Fruit fly (Drosophila melanogaster): ENCODE results near the gene Sirup.
A peak's percentile ranks its signal among the peaks of the same experiment; 100 is the strongest.

The Sirup gene

DNA sequence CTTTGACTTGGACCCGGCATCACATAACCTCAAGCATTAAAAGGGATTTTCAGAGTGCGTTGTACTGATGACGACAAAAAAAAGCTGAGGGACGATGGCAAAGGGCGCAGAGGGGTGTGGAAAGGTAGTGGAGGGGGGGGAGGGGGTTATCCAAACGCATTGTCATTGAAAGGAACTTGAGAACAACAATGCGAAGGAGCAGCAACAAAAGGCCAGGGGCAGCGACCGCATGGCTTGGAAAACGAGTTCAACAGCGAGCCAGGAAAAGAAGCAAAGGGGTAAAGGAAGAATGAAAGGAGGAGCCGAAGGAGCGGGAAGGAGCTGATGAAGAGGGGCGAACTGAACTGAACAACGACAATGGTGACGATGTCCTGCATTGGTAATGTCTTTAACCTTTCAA, 36.4 kb upstream of the Sirup start:
- TF ChIP-seq Vsx2 (GFP tag; optimal IDR thresholded peaks at IDR 0.05; ENCODE audit: partially characterized antibody): peak; percentile 44
- TF ChIP-seq psq (GFP tag; optimal IDR thresholded peaks at IDR 0.05): peak; percentile 35
- no peak for TF ChIP-seq OdsH (GFP tag; optimal IDR thresholded peaks at IDR 0.05)
- TF ChIP-seq usp (GFP tag; optimal IDR thresholded peaks at IDR 0.05): no peak
- TF ChIP-seq dsf (GFP tag; optimal IDR thresholded peaks at IDR 0.05; ENCODE audit: borderline replicate concordance): no peak

DNA sequence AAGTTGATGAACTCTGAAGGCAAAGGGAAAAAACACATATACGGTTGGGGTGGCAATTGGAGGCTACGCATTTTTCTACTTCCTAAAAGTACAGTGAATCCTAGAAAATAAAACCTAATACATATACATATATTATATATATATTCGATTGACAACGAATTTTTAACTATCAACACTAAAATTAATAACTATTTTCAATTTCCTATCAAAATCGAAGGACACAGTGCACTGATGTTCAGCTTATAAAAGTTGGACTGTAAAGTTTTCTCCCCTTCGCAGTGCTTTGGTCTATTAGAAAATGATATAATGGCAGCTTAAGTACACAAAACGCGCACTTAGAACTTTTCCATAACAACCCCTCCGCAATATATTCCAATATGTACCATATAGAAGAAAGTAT, 35.8 kb upstream of the Sirup start:
- TF ChIP-seq CrebA (GFP tag; optimal IDR thresholded peaks at IDR 0.05; ENCODE audit: borderline replicate concordance) (no peak), Hr83 (GFP tag; optimal IDR thresholded peaks at IDR 0.05; ENCODE audit: poor library complexity, severe bottlenecking) (no peak), N (GFP tag; optimal IDR thresholded peaks at IDR 0.05) (no peak), Hnf4 (GFP tag; optimal IDR thresholded peaks at IDR 0.05) (no peak), jim (GFP tag; optimal IDR thresholded peaks at IDR 0.05) (no peak), Rel (GFP tag; optimal IDR thresholded peaks at IDR 0.05) (no peak), Rel (tag; optimal IDR thresholded peaks at IDR 0.05) (no peak), ey (GFP tag; optimal IDR thresholded peaks at IDR 0.05) (no peak), lola (GFP tag; optimal IDR thresholded peaks at IDR 0.05) (no peak), Sp1 (GFP tag; optimal IDR thresholded peaks at IDR 0.05) (no peak), Hr78 (GFP tag; optimal IDR thresholded peaks at IDR 0.05) (no peak), Abd-B (GFP tag; optimal IDR thresholded peaks at IDR 0.05) (no peak), dl (GFP tag; optimal IDR thresholded peaks at IDR 0.05; ENCODE audit: insufficient read depth in 1 of 2, partially characterized antibody in 2 of 2) (no peak), woc (GFP tag; optimal IDR thresholded peaks at IDR 0.05) (no peak), Vsx2 (GFP tag; optimal IDR thresholded peaks at IDR 0.05; ENCODE audit: partially characterized antibody) (no peak)

DNA sequence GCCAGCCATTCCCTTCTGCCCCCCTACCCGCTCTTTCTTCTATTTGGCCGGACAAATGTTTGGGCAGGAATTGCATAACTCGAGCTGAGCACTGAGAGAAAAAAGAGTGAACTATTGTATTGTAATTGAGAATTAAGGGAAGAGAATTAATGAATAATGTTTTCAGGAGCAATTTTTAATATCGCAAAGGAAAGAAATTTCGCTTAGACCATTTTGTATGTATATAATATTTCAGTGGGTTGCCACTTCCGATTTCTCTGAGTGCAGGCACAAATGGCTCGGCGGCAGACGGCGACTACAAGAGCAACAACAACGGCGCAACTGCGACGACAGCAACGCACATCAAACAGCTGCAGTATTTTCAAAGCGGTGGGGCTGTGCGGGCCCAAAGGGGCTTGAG, 34.1 kb upstream of the Sirup start:
- TF ChIP-seq OdsH (GFP tag; optimal IDR thresholded peaks at IDR 0.05) (peak; percentile 63), Myc (optimal IDR thresholded peaks at IDR 0.05) (no peak), tai (GFP tag; optimal IDR thresholded peaks at IDR 0.05) (no peak), jim (GFP tag; optimal IDR thresholded peaks at IDR 0.05) (no peak), Abd-B (GFP tag; optimal IDR thresholded peaks at IDR 0.05) (no peak), Hnf4 (GFP tag; optimal IDR thresholded peaks at IDR 0.05) (peak; percentile 59), Hr78 (GFP tag; optimal IDR thresholded peaks at IDR 0.05) (no peak), psq (GFP tag; optimal IDR thresholded peaks at IDR 0.05) (peak; percentile 48), Rel (GFP tag; optimal IDR thresholded peaks at IDR 0.05) (no peak), Rel (tag; optimal IDR thresholded peaks at IDR 0.05) (no peak), dl (GFP tag; optimal IDR thresholded peaks at IDR 0.05; ENCODE audit: insufficient read depth in 1 of 2, partially characterized antibody in 2 of 2) (no peak), pan (optimal IDR thresholded peaks at IDR 0.05) (no peak), lola (GFP tag; optimal IDR thresholded peaks at IDR 0.05) (no peak), Hr83 (GFP tag; optimal IDR thresholded peaks at IDR 0.05; ENCODE audit: poor library complexity, severe bottlenecking) (no peak), CG32264 (GFP tag; optimal IDR thresholded peaks at IDR 0.05) (no peak), foxo (GFP tag; optimal IDR thresholded peaks at IDR 0.05) (peak in 1 of 2 experiments; percentile 72), Dfd (GFP tag; optimal IDR thresholded peaks at IDR 0.05) (no peak), woc (GFP tag; optimal IDR thresholded peaks at IDR 0.05) (peak; percentile 11), HLH106 (tag; optimal IDR thresholded peaks at IDR 0.05) (peak; percentile 26), br (GFP tag; optimal IDR thresholded peaks at IDR 0.05) (peak; percentile 57), Mio (GFP tag; optimal IDR thresholded peaks at IDR 0.05) (no peak), Sp1 (GFP tag; optimal IDR thresholded peaks at IDR 0.05) (peak; percentile 48), CG9705 (GFP tag; optimal IDR thresholded peaks at IDR 0.05) (no peak), usp (GFP tag; optimal IDR thresholded peaks at IDR 0.05) (no peak), h (GFP tag; optimal IDR thresholded peaks at IDR 0.05) (peak; percentile 51), brk (GFP tag; optimal IDR thresholded peaks at IDR 0.05) (peak; percentile 18), CrebA (GFP tag; optimal IDR thresholded peaks at IDR 0.05; ENCODE audit: borderline replicate concordance) (no peak), ey (GFP tag; optimal IDR thresholded peaks at IDR 0.05) (peak; percentile 76), N (GFP tag; optimal IDR thresholded peaks at IDR 0.05) (no peak), rgr (GFP tag; optimal IDR thresholded peaks at IDR 0.05) (peak; percentile 67), sv (GFP tag; optimal IDR thresholded peaks at IDR 0.05) (peak; percentile 12), GATAd (GFP tag; optimal IDR thresholded peaks at IDR 0.05) (peak; percentile 30), Jra (GFP tag; optimal IDR thresholded peaks at IDR 0.05) (no peak), dmrt93B (GFP tag; optimal IDR thresholded peaks at IDR 0.05) (peak; percentile 19), Vsx2 (GFP tag; optimal IDR thresholded peaks at IDR 0.05; ENCODE audit: partially characterized antibody) (no peak), sage (GFP tag; optimal IDR thresholded peaks at IDR 0.05) (no peak), fru (GFP tag; optimal IDR thresholded peaks at IDR 0.05) (peak; percentile 73), dsf (GFP tag; optimal IDR thresholded peaks at IDR 0.05; ENCODE audit: borderline replicate concordance) (no peak), Dif (GFP tag; optimal IDR thresholded peaks at IDR 0.05; ENCODE audit: partially characterized antibody) (no peak)

All from whole organism, wandering third instar larva.